Fruit fly (Drosophila melanogaster): ENCODE results near the gene CG7377.

DNA sequence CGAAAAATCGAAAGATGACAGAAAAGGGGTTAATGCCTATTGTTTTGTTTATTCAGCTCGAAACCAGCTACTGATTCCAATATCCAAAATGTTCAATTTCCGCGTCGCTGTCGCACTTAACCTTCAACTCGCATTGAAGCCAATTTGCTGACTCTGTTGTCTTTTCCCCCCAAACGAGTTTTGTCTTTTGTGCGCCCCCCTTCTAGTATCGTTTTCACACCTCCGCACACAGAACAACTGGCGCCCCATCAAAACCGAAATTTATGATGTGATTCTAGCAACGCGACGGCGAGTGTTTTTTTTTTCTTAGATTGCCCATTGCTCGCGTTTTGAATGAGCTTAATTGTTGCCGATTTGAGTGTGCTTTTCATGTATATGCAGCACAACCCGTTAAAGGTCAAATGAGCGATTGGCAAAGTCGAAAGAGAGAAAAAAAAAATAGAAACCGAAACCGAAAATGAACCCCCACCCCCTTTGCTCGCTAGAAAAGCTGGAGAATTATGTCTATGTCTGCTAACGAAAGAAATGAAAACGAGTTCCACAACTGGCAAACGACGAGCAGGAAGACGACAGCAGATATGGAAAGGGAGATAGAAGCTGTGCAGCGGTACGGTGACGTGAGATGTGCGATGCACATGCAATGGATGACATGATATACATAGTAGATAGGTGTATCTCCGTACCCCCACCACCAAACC lies 39.0 kb upstream of the CG7377 start:
- TF ChIP-seq CG15336 (GFP tag; IDR thresholded peaks at IDR 0.05): no peak
- no peak for TF ChIP-seq fd85E (GFP tag; optimal IDR thresholded peaks at IDR 0.05)
- TF ChIP-seq ss (GFP tag; optimal IDR thresholded peaks at IDR 0.05): no peak
- no peak for TF ChIP-seq dsx (GFP tag; optimal IDR thresholded peaks at IDR 0.05; ENCODE audit: poor library complexity, severe bottlenecking)
